Worm (Caenorhabditis elegans): Measurements from ENCODE around the gene wht-1.
A peak's percentile ranks its signal among the peaks of the same experiment; 100 is the strongest.

- TF ChIP-seq ztf-11 (tag; optimal IDR thresholded peaks at IDR 0.05) (no peak), lsy-2 (tag; optimal IDR thresholded peaks at IDR 0.05) (no peak), snpc-4 (tag; optimal IDR thresholded peaks at IDR 0.05) (no peak), lin-13 (GFP tag; optimal IDR thresholded peaks at IDR 0.05) (no peak), ama-1 (optimal IDR thresholded peaks at IDR 0.05) (peak; percentile 37)
These were observed 36.1 kb upstream of the wht-1 start for ce11 chrIII:6123647-6124046.

Measured in whole organism, L2 larva.